Worm (Caenorhabditis elegans) whole organism, young adult: ENCODE data around the gene T16H12.9.

Experiments
- B0261.1 ChIP-seq: sonication (generic microtip); optimal IDR thresholded peaks from 2 replicates; lab custom pipeline; 2016; ENCODE audit warnings: mild to moderate bottlenecking, missing genetic modification characterization, moderate library complexity, missing compliant biosample characterization
- F23B12.7 ChIP-seq: sonication (generic microtip); optimal IDR thresholded peaks from 2 replicates; lab custom pipeline; 2017; ENCODE audit warnings: missing genetic modification characterization, mild to moderate bottlenecking, missing compliant biosample characterization, antibody characterized with exemption, moderate library complexity; ENCODE audit not compliant: insufficient read depth
- F33H1.4 ChIP-seq: fragments of 200-800 bp; sonication (Bioruptor generic); IDR thresholded peaks from 2 replicates; pipeline ENCODE4 v1.3.6; 2022; ENCODE audit warnings: missing genetic modification reagents, missing genetic modification characterization, missing compliant biosample characterization
- F37B4.10 ChIP-seq: fragments of 200-800 bp; sonication (Bioruptor generic); IDR thresholded peaks from 2 replicates; pipeline ENCODE4 v1.3.6; 2022; ENCODE audit warnings: missing genetic modification characterization, missing compliant biosample characterization
- F55B11.4 ChIP-seq: sonication (generic microtip); optimal IDR thresholded peaks from 2 replicates; lab custom pipeline; 2016; ENCODE audit warnings: missing compliant biosample characterization, missing genetic modification characterization, borderline replicate concordance; ENCODE audit not compliant: insufficient read depth
- F57C9.4 ChIP-seq: sonication (generic microtip); optimal IDR thresholded peaks from 2 replicates; lab custom pipeline; 2017; ENCODE audit warnings: mild to moderate bottlenecking, missing genetic modification characterization, missing compliant biosample characterization
- K12H6.12 ChIP-seq: fragments of 200-800 bp; sonication (Bioruptor generic); optimal IDR thresholded peaks from 2 replicates; lab custom pipeline; 2018; ENCODE audit warnings: mild to moderate bottlenecking, missing genetic modification characterization, missing compliant biosample characterization
- T07F8.4 ChIP-seq: sonication (generic microtip); optimal IDR thresholded peaks from 2 replicates; lab custom pipeline; 2016; ENCODE audit warnings: mild to moderate bottlenecking, missing genetic modification characterization, moderate library complexity, missing compliant biosample characterization
- T26A5.8 ChIP-seq: sonication (generic microtip); optimal IDR thresholded peaks from 2 replicates; lab custom pipeline; 2016; ENCODE audit warnings: missing genetic modification characterization, missing compliant biosample characterization
- Y56A3A.18 ChIP-seq: fragments of 200-800 bp; sonication (Bioruptor generic); IDR thresholded peaks from 2 replicates; pipeline ENCODE4 v1.3.6; 2022; ENCODE audit warnings: missing genetic modification reagents, missing genetic modification characterization, missing compliant biosample characterization
- Y67H2A.10 ChIP-seq: fragments of 200-800 bp; sonication (Bioruptor generic); conservative IDR thresholded peaks from 2 replicates; pipeline ENCODE4 v1.3.6; 2022; ENCODE audit warnings: missing genetic modification reagents, missing genetic modification characterization, missing compliant biosample characterization
- Y79H2A.3 ChIP-seq: fragments of 200-800 bp; sonication (Bioruptor generic); conservative IDR thresholded peaks from 2 replicates; pipeline ENCODE4 v1.3.6; 2022; ENCODE audit warnings: missing genetic modification reagents, missing genetic modification characterization, missing compliant biosample characterization
- Y95B8A.8 ChIP-seq: fragments of 200-800 bp; sonication (Bioruptor generic); IDR thresholded peaks from 2 replicates; pipeline ENCODE4 v1.3.6; 2022; ENCODE audit warnings: missing genetic modification reagents, missing genetic modification characterization, missing compliant biosample characterization
- akir-1 ChIP-seq: fragments of 200-800 bp; sonication (Bioruptor generic); optimal IDR thresholded peaks from 2 replicates; lab custom pipeline; 2018; ENCODE audit warnings: mild to moderate bottlenecking, missing genetic modification characterization, moderate library complexity, missing compliant biosample characterization
- aptf-3 ChIP-seq: fragments of 200-800 bp; sonication (Bioruptor generic); IDR thresholded peaks from 2 replicates; pipeline ENCODE4 v1.3.6; 2022; ENCODE audit warnings: missing genetic modification characterization, missing compliant biosample characterization
- atf-7 ChIP-seq: sonication (generic microtip); optimal IDR thresholded peaks from 2 replicates; lab custom pipeline; 2017; ENCODE audit warnings: mild to moderate bottlenecking, missing genetic modification characterization, missing compliant biosample characterization
- bed-1 ChIP-seq: fragments of 200-800 bp; sonication (Bioruptor generic); IDR thresholded peaks from 2 replicates; pipeline ENCODE4 v1.3.6; 2022; ENCODE audit warnings: missing genetic modification reagents, missing genetic modification characterization, missing compliant biosample characterization
- ccch-3 ChIP-seq: fragments of 200-800 bp; sonication (Bioruptor generic); optimal IDR thresholded peaks from 2 replicates; lab custom pipeline; 2018; ENCODE audit warnings: mild to moderate bottlenecking, missing genetic modification characterization, missing compliant biosample characterization
- cebp-1 ChIP-seq, 2 experiments: fragments of 200-800 bp in 1 of 2; sonication (Bioruptor generic) in 1 of 2; sonication (generic microtip) in 1 of 2; IDR thresholded peaks in 1 of 2; optimal IDR thresholded peaks in 1 of 2; 2 replicates each; pipeline versions ENCODE4 v1.3.6 to Lab custom; 2017 to 2022; ENCODE audit warnings: missing compliant biosample characterization in 2 of 2, missing genetic modification characterization in 2 of 2, mild to moderate bottlenecking in 1 of 2, missing genetic modification reagents in 1 of 2, moderate library complexity in 1 of 2
- ceh-100 ChIP-seq: fragments of 200-800 bp; sonication (Bioruptor generic); IDR thresholded peaks from 2 replicates; pipeline ENCODE4 v1.3.6; 2022; ENCODE audit warnings: missing genetic modification reagents, missing genetic modification characterization, missing compliant biosample characterization
- chd-7 ChIP-seq: sonication (generic microtip); optimal IDR thresholded peaks from 2 replicates; lab custom pipeline; 2016; ENCODE audit warnings: mild to moderate bottlenecking, missing genetic modification characterization, moderate library complexity, missing compliant biosample characterization
- egl-44 ChIP-seq: fragments of 200-800 bp; sonication (Bioruptor generic); IDR thresholded peaks from 2 replicates; pipeline ENCODE4 v1.3.6; 2022; ENCODE audit warnings: missing genetic modification reagents, missing genetic modification characterization, missing compliant biosample characterization
- ets-4 ChIP-seq: fragments of 200-800 bp; sonication (Bioruptor generic); optimal IDR thresholded peaks from 2 replicates; lab custom pipeline; 2018; ENCODE audit warnings: mild to moderate bottlenecking, missing genetic modification characterization, missing compliant biosample characterization
- hmg-1.2 ChIP-seq: fragments of 200-800 bp; sonication (Bioruptor generic); IDR thresholded peaks from 2 replicates; pipeline ENCODE4 v1.3.6; 2022; ENCODE audit warnings: missing genetic modification reagents, missing genetic modification characterization, missing compliant biosample characterization
- lin-40 ChIP-seq: sonication (generic microtip); optimal IDR thresholded peaks from 2 replicates; lab custom pipeline; 2016; ENCODE audit warnings: missing genetic modification characterization, mild to moderate bottlenecking, missing compliant biosample characterization, missing genotype, missing genetic modification reagents
- lsl-1 ChIP-seq: fragments of 200-800 bp; sonication (Bioruptor generic); optimal IDR thresholded peaks from 2 replicates; lab custom pipeline; 2018; ENCODE audit warnings: mild to moderate bottlenecking, missing genetic modification characterization, moderate library complexity, missing compliant biosample characterization
- madf-10 ChIP-seq: sonication (generic microtip); optimal IDR thresholded peaks from 2 replicates; lab custom pipeline; 2016; ENCODE audit warnings: mild to moderate bottlenecking, missing genetic modification characterization, missing compliant biosample characterization
- madf-6 ChIP-seq: fragments of 200-800 bp; sonication (Bioruptor generic); IDR thresholded peaks from 2 replicates; pipeline ENCODE4 v1.3.6; 2022; ENCODE audit warnings: missing genetic modification reagents, missing genetic modification characterization, missing compliant biosample characterization
- madf-8 ChIP-seq: fragments of 200-800 bp; sonication (Bioruptor generic); conservative IDR thresholded peaks from 2 replicates; pipeline ENCODE4 v1.3.6; 2022; ENCODE audit warnings: missing genetic modification reagents, missing genetic modification characterization, missing compliant biosample characterization
- mes-4 ChIP-seq: sonication (generic microtip); optimal IDR thresholded peaks from 2 replicates; lab custom pipeline; 2016; ENCODE audit warnings: missing genotype, missing genetic modification characterization, missing compliant biosample characterization
- nfyb-1 ChIP-seq: fragments of 200-800 bp; sonication (Bioruptor generic); IDR thresholded peaks from 2 replicates; pipeline ENCODE4 v1.3.6; 2022; ENCODE audit warnings: missing genetic modification reagents, missing genetic modification characterization, missing compliant biosample characterization
- nhr-179 ChIP-seq: sonication (generic microtip); optimal IDR thresholded peaks from 2 replicates; lab custom pipeline; 2016; ENCODE audit warnings: mild to moderate bottlenecking, missing genetic modification characterization, missing compliant biosample characterization
- nhr-90 ChIP-seq: sonication (generic microtip); optimal IDR thresholded peaks from 2 replicates; lab custom pipeline; 2016; ENCODE audit warnings: missing genotype, mild to moderate bottlenecking, missing genetic modification characterization, missing compliant biosample characterization
- sdz-38 ChIP-seq: sonication (generic microtip); optimal IDR thresholded peaks from 2 replicates; lab custom pipeline; 2016; ENCODE audit warnings: missing genotype, missing genetic modification characterization, missing compliant biosample characterization
- snpc-1.3 ChIP-seq: sonication (generic microtip); optimal IDR thresholded peaks from 2 replicates; lab custom pipeline; 2017; ENCODE audit warnings: missing genetic modification characterization, mild to moderate bottlenecking, missing compliant biosample characterization, antibody characterized with exemption, moderate library complexity, missing genotype, missing genetic modification reagents; ENCODE audit not compliant: insufficient read depth
- snpc-4 ChIP-seq, 5 experiments: fragments of 150-350 bp in 1 of 5; sonication (generic microtip) in 4 of 5; optimal IDR thresholded peaks; 2 replicates each; lab custom pipeline; 2014 to 2018; ENCODE audit warnings: missing genetic modification characterization in 5 of 5, missing biosample characterization in 3 of 5, antibody characterized with exemption in 2 of 5, mild to moderate bottlenecking in 2 of 5, missing compliant biosample characterization in 2 of 5, missing genotype in 2 of 5, moderate library complexity in 2 of 5, missing genetic modification reagents in 1 of 5
- unc-130 ChIP-seq: sonication (generic microtip); optimal IDR thresholded peaks from 2 replicates; lab custom pipeline; 2016; ENCODE audit warnings: missing genetic modification reagents, missing genetic modification characterization, missing compliant biosample characterization
- xnd-1 ChIP-seq: sonication (generic microtip); optimal IDR thresholded peaks from 2 replicates; lab custom pipeline; 2016; ENCODE audit warnings: missing genotype, missing genetic modification reagents, missing genetic modification characterization, missing compliant biosample characterization
- zfh-2 ChIP-seq: fragments of 200-800 bp; sonication (Bioruptor generic); conservative IDR thresholded peaks from 2 replicates; pipeline ENCODE4 v1.3.6; 2022; ENCODE audit warnings: missing genetic modification reagents, missing genetic modification characterization, missing compliant biosample characterization
- ztf-22 ChIP-seq: fragments of 200-800 bp; sonication (Bioruptor generic); optimal IDR thresholded peaks from 2 replicates; lab custom pipeline; 2018; ENCODE audit warnings: mild to moderate bottlenecking, missing genetic modification characterization, moderate library complexity, missing compliant biosample characterization
- ztf-28 ChIP-seq: fragments of 200-800 bp; sonication (Bioruptor generic); IDR thresholded peaks from 2 replicates; pipeline ENCODE4 v1.3.6; 2022; ENCODE audit warnings: missing genetic modification reagents, missing genetic modification characterization, missing compliant biosample characterization

The T16H12.9 gene

DNA sequence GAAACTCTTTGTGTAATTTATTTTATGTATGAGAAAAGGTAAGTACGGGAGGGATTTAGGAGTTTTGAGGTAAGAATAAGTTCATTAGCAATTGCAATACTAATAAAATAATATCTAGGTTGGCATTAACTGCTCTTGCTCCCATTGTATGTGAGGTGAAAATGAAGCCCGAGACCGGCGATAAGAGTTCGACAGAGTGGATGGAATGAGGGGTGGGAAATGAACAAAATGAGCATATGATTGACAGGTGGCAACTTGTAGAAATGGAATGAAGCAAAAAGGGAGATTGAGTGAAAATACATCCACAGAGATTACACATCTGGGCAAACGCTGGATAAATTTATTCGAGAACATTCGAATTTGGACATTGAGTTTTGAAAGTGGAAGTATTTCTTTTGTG, 30.3 kb upstream of the T16H12.9 start (continued):
- TF ChIP-seq F37B4.10: no peak
- TF ChIP-seq B0261.1 (tag; lab: Kevin White, UChicago): no peak
- no peak for TF ChIP-seq xnd-1 (tag; lab: Kevin White, UChicago)

DNA sequence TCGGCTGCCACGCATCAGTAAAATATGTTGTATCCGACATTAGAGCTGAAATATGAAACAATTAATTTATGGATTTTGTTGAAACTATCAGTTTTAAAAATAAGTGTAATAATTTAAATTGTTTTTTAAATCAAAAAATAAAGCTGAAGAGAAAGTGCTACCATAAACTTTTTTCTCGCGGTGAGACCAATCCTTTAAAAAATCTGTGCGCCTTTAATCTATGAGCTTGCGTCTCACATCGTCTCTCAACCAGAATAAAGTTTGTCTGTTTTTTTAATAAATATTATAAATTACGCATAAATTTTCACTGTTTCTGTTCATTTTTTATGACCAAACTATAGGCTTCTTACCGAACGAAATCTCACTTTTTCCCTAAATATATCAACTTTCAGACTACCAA, 25.9 kb upstream of the T16H12.9 start, which contains the start of gene T16H12.3:
TSS of gene T16H12.3 (minus strand) at position 51 of the 400 bp plus-strand sequence.
- no peak for TF ChIP-seq Y95B8A.8 (GFP tag; lab: Robert Waterston, UW)
- TF ChIP-seq madf-8 (GFP tag; lab: Robert Waterston, UW): no peak
- peak; percentile 64 for TF ChIP-seq F33H1.4 (GFP tag; lab: Robert Waterston, UW)
- no peak for TF ChIP-seq F55B11.4 (tag; lab: Kevin White, UChicago)
- TF ChIP-seq ets-4: no peak
- TF ChIP-seq T26A5.8 (tag; lab: Kevin White, UChicago): no peak
- TF ChIP-seq aptf-3 (GFP tag; lab: Robert Waterston, UW): no peak
- no peak for TF ChIP-seq snpc-1.3
- TF ChIP-seq Y79H2A.3: no peak
- no peak for TF ChIP-seq B0261.1 (tag; lab: Kevin White, UChicago)
- no peak for TF ChIP-seq ztf-28 (GFP tag; lab: Robert Waterston, UW)
- no peak for TF ChIP-seq ccch-3
- no peak for TF ChIP-seq Y56A3A.18 (GFP tag; lab: Robert Waterston, UW)
- no peak for TF ChIP-seq F37B4.10
- no peak for TF ChIP-seq egl-44 (GFP tag; lab: Robert Waterston, UW)
- no peak for TF ChIP-seq ztf-22
- no peak for TF ChIP-seq nfyb-1 (GFP tag; lab: Robert Waterston, UW)
- peak; percentile 67 for TF ChIP-seq lsl-1 (GFP tag; lab: Kevin White, UChicago)
- no peak for TF ChIP-seq atf-7 (tag; lab: Kevin White, UChicago)
- no peak for TF ChIP-seq bed-1 (GFP tag; lab: Robert Waterston, UW)
- TF ChIP-seq T07F8.4 (tag; lab: Kevin White, UChicago): no peak
- no peak for TF ChIP-seq chd-7 (tag; lab: Kevin White, UChicago)
- TF ChIP-seq madf-6 (GFP tag; lab: Robert Waterston, UW): peak; percentile 38; the same call in 1 of the 2 replicates
- no peak for TF ChIP-seq zfh-2
- TF ChIP-seq Y67H2A.10: no peak

DNA sequence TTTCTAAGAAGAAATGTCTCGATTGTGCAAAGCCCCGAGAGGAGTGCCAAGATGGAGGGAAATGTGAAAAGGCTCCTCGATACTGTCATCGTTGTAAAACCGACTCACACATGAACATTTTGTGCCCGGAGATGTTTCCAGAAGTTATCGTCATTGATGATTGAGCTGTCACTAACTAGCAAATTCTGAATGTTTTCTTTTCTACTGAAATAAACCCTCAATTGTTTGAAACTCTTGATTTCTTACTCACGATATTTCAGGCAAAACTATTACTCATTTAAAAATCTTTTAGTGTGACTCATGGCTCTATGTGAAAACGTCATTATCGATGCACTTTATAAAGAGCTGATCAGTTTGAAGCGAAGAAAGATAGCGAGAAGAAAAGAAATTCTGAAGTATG, 24.0 kb upstream of the T16H12.9 start, which contains the start of gene T16H12.13:
TSS of gene T16H12.13 (plus strand) at position 301 of the 400 bp plus-strand sequence.
- no peak for TF ChIP-seq ztf-22
- TF ChIP-seq lin-40 (tag; lab: Kevin White, UChicago): no peak
- no peak for TF ChIP-seq K12H6.12 (tag; lab: Kevin White, UChicago)
- TF ChIP-seq Y67H2A.10: no peak
- TF ChIP-seq ets-4: no peak
- no peak for TF ChIP-seq nhr-90 (tag; lab: Kevin White, UChicago)
- TF ChIP-seq Y79H2A.3: no peak

DNA sequence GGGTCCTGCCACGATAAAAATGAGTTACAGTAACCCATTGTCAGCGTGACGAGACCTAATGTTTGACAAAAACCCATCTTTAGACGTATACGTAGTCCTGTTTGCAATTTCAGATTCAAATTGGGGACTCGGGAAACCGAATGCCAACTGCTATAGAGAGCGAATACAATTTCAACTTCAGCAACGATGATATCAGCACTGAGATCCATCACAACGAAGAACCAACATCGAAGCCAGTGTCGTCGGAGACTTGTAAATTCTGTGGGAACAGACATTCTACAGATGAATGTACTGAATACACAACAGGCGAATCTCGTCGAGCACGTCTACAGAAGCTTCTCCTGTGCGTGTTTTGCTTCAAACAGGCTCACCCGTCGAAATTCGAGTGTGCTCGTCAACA, 23.5 kb upstream of the T16H12.9 start:
- TF ChIP-seq ztf-28 (GFP tag; lab: Robert Waterston, UW): 0 out of 2 replicates have a peak, but pooled peaks have one; percentile 21
- TF ChIP-seq lsl-1 (GFP tag; lab: Kevin White, UChicago): no peak
- TF ChIP-seq, all 124 proteins: peak for 1

DNA sequence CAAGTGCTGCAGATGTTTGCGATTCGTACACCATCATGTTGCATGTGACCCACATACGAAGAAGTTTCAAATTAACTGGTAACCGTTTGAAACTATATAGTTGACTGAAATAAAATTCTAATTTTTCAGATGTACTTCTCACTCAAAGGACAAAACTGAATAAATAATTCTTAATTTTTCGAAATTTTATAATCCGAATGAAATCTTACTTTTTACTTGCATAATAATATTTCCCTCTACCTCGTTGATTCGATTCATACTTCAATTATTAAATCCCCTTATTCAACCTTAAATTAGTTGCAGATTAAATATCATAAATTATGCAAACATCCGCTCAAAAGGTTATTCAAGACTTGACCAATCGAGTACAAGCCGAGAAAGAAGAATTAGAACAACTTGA, 23.1 kb upstream of the T16H12.9 start, which contains the start of gene T16H12.2:
TSS of gene T16H12.2 (plus strand) at position 301 of the 400 bp plus-strand sequence.
- TF ChIP-seq F37B4.10 (no peak), F55B11.4 (tag; lab: Kevin White, UChicago) (no peak), unc-130 (GFP tag; lab: Kevin White, UChicago) (no peak), madf-10 (tag; lab: Kevin White, UChicago) (no peak), sdz-38 (tag; lab: Kevin White, UChicago) (no peak), mes-4 (tag; lab: Kevin White, UChicago) (no peak), cebp-1 (GFP tag; IDR thresholded peaks at IDR 0.05; lab: Robert Waterston, UW) (no peak), cebp-1 (tag; optimal IDR thresholded peaks at IDR 0.05; lab: Kevin White, UChicago) (no peak), akir-1 (GFP tag; lab: Kevin White, UChicago) (no peak), snpc-4 (GFP tag; optimal IDR thresholded peaks at IDR 0.05; lab: Kevin White, UChicago) (no peak), snpc-4 (tag; optimal IDR thresholded peaks at IDR 0.05; lab: Kevin White, UChicago) (no peak), nhr-179 (tag; lab: Kevin White, UChicago) (no peak), hmg-1.2 (no peak), ceh-100 (GFP tag; lab: Robert Waterston, UW) (no peak), F23B12.7 (tag; lab: Kevin White, UChicago) (no peak), chd-7 (tag; lab: Kevin White, UChicago) (no peak), F57C9.4 (no peak)
